Fruit fly (Drosophila melanogaster) whole organism, embryonic: Measurements from ENCODE around the gene Acp63F.
A peak's percentile ranks its signal among the peaks of the same experiment; 100 is the strongest.

ENCODE experiments used
- Adf1 ChIP-seq: fragments of 200-800 bp; sonication (Bioruptor generic); IDR thresholded peaks from 2 replicates; pipeline ENCODE4 v1.3.6; 2022; ENCODE audit warnings: missing biosample characterization, missing genetic modification characterization
- CG10979 ChIP-seq: fragments of 200-800 bp; sonication (Bioruptor generic); optimal IDR thresholded peaks from 2 replicates; lab custom pipeline; 2018; ENCODE audit warnings: missing biosample characterization, mild to moderate bottlenecking, missing genetic modification characterization, moderate library complexity
- CG11456 ChIP-seq: fragments of 200-800 bp; sonication (Bioruptor generic); IDR thresholded peaks from 3 replicates; pipeline ENCODE4 v1.3.6; 2022; ENCODE audit warnings: missing biosample characterization, missing genetic modification characterization
- CG11504 ChIP-seq: fragments of 200-800 bp; sonication (Bioruptor generic); optimal IDR thresholded peaks from 3 replicates; lab custom pipeline; 2019; ENCODE audit warnings: missing biosample characterization, mild to moderate bottlenecking, missing genetic modification characterization, moderate library complexity
- CG12236 ChIP-seq: fragments of 200-800 bp; sonication (Bioruptor generic); optimal IDR thresholded peaks from 2 replicates; lab custom pipeline; 2016; ENCODE audit warnings: missing biosample characterization, missing genetic modification characterization
- CG12744 ChIP-seq: fragments of 200-800 bp; sonication (Bioruptor generic); optimal IDR thresholded peaks from 2 replicates; lab custom pipeline; 2016; ENCODE audit warnings: missing biosample characterization, missing genetic modification characterization
- CG12769 ChIP-seq: fragments of 200-800 bp; sonication (Bioruptor generic); optimal IDR thresholded peaks from 2 replicates; lab custom pipeline; 2019; ENCODE audit warnings: missing biosample characterization, mild to moderate bottlenecking, missing genetic modification characterization, moderate library complexity
- CG14441 ChIP-seq: fragments of 200-800 bp; sonication (Bioruptor generic); IDR thresholded peaks from 2 replicates; pipeline ENCODE4 v1.3.6; 2022; ENCODE audit warnings: missing biosample characterization, missing genetic modification characterization
- CG17568 ChIP-seq: fragments of 200-800 bp; sonication (Bioruptor generic); optimal IDR thresholded peaks from 2 replicates; lab custom pipeline; 2018; ENCODE audit warnings: missing biosample characterization, mild to moderate bottlenecking, missing genetic modification characterization, moderate library complexity
- CG17912 ChIP-seq: fragments of 200-800 bp; sonication (Bioruptor generic); optimal IDR thresholded peaks from 2 replicates; lab custom pipeline; 2018; ENCODE audit warnings: missing biosample characterization, mild to moderate bottlenecking, missing genetic modification characterization
- CG18764 ChIP-seq: fragments of 200-800 bp; sonication (Bioruptor generic); optimal IDR thresholded peaks from 3 replicates; lab custom pipeline; 2016; ENCODE audit warnings: missing biosample characterization, missing genetic modification characterization
- CG3163 ChIP-seq: fragments of 200-800 bp; sonication (Bioruptor generic); optimal IDR thresholded peaks from 3 replicates; lab custom pipeline; 2016; ENCODE audit warnings: missing biosample characterization, missing genetic modification characterization
- CG32772 ChIP-seq: fragments of 200-800 bp; sonication (Bioruptor generic); IDR thresholded peaks from 2 replicates; pipeline ENCODE4 v1.3.6; 2022; ENCODE audit warnings: missing biosample characterization, missing genetic modification characterization
- CG3281 ChIP-seq: fragments of 200-800 bp; sonication (Bioruptor generic); optimal IDR thresholded peaks from 3 replicates; lab custom pipeline; 2017; ENCODE audit warnings: missing biosample characterization, mild to moderate bottlenecking, missing genetic modification characterization
- CG4282 ChIP-seq: fragments of 200-800 bp; sonication (Bioruptor generic); optimal IDR thresholded peaks from 2 replicates; lab custom pipeline; 2016; ENCODE audit warnings: missing biosample characterization, missing genetic modification characterization
- CG4328 ChIP-seq: fragments of 200-800 bp; sonication (Bioruptor generic); optimal IDR thresholded peaks from 3 replicates; lab custom pipeline; 2017; ENCODE audit warnings: missing biosample characterization, missing genetic modification reagents, missing genetic modification characterization
- CG4730 ChIP-seq: fragments of 200-800 bp; sonication (Bioruptor generic); IDR thresholded peaks from 2 replicates; pipeline ENCODE4 v1.3.6; 2022; ENCODE audit warnings: missing biosample characterization, missing genetic modification characterization
- CG7987 ChIP-seq: fragments of 200-800 bp; sonication (Bioruptor generic); optimal IDR thresholded peaks from 2 replicates; lab custom pipeline; 2018; ENCODE audit warnings: missing biosample characterization, mild to moderate bottlenecking, missing genetic modification characterization, moderate library complexity
- Chrac-16 ChIP-seq: fragments of 200-800 bp; sonication (Bioruptor generic); optimal IDR thresholded peaks from 3 replicates; lab custom pipeline; 2016; ENCODE audit warnings: missing biosample characterization, missing genetic modification characterization
- D19B ChIP-seq: fragments of 200-800 bp; sonication (Bioruptor generic); optimal IDR thresholded peaks from 2 replicates; lab custom pipeline; 2017; ENCODE audit warnings: missing biosample characterization, mild to moderate bottlenecking, missing genetic modification characterization
- Dp ChIP-seq: fragments of 200-800 bp; sonication (Bioruptor generic); optimal IDR thresholded peaks from 2 replicates; lab custom pipeline; 2018; ENCODE audit warnings: missing biosample characterization, mild to moderate bottlenecking, missing genetic modification characterization, moderate library complexity
- Fer2 ChIP-seq: fragments of 200-800 bp; sonication (Bioruptor generic); optimal IDR thresholded peaks from 2 replicates; lab custom pipeline; 2018; ENCODE audit warnings: missing biosample characterization, mild to moderate bottlenecking, missing genetic modification characterization, moderate library complexity
- H15 ChIP-seq: fragments of 200-800 bp; sonication (Bioruptor generic); IDR thresholded peaks from 3 replicates; pipeline ENCODE4 v1.3.6; 2022; ENCODE audit warnings: missing biosample characterization, missing genetic modification characterization
- MBD-R2 ChIP-seq: fragments of 200-800 bp; sonication (Bioruptor generic); IDR thresholded peaks from 2 replicates; pipeline ENCODE4 v1.3.6; 2022; ENCODE audit warnings: missing biosample characterization, missing genetic modification characterization
- Mad ChIP-seq: fragments of 200-800 bp; sonication (Bioruptor generic); optimal IDR thresholded peaks from 2 replicates; lab custom pipeline; 2016; ENCODE audit warnings: missing biosample characterization, missing genetic modification characterization
- Meics ChIP-seq: fragments of 200-800 bp; sonication (Bioruptor generic); optimal IDR thresholded peaks from 2 replicates; lab custom pipeline; 2017; ENCODE audit warnings: missing biosample characterization, mild to moderate bottlenecking, missing genetic modification characterization
- Mrtf ChIP-seq: fragments of 200-800 bp; sonication (Bioruptor generic); IDR thresholded peaks from 3 replicates; pipeline ENCODE4 v1.3.6; 2022; ENCODE audit warnings: missing biosample characterization, missing genetic modification characterization
- Oaz ChIP-seq: fragments of 200-800 bp; sonication (Bioruptor generic); IDR thresholded peaks from 2 replicates; pipeline ENCODE4 v1.3.6; 2022; ENCODE audit warnings: missing biosample characterization, missing genetic modification characterization
- Opbp ChIP-seq: fragments of 200-800 bp; sonication (Bioruptor generic); IDR thresholded peaks from 3 replicates; pipeline ENCODE4 v1.3.6; 2022; ENCODE audit warnings: missing biosample characterization, missing genetic modification characterization; ENCODE audit not compliant: partially characterized antibody
- Scr ChIP-seq: fragments of 200-800 bp; sonication (Bioruptor generic); IDR thresholded peaks from 2 replicates; pipeline ENCODE4 v1.3.6; 2022; ENCODE audit warnings: missing biosample characterization, missing genetic modification characterization; ENCODE audit not compliant: partially characterized antibody
- ab ChIP-seq: fragments of 200-800 bp; sonication (Bioruptor generic); optimal IDR thresholded peaks from 2 replicates; lab custom pipeline; 2016; ENCODE audit warnings: missing biosample characterization, missing genetic modification characterization
- ap ChIP-seq: fragments of 200-800 bp; sonication (Bioruptor generic); IDR thresholded peaks from 2 replicates; pipeline ENCODE4 v1.3.6; 2022; ENCODE audit warnings: missing biosample characterization, missing genetic modification characterization
- bcd ChIP-seq: fragments of 200-800 bp; sonication (Bioruptor generic); optimal IDR thresholded peaks from 2 replicates; lab custom pipeline; 2017; ENCODE audit warnings: missing biosample characterization, mild to moderate bottlenecking, missing genetic modification characterization
- cato ChIP-seq: fragments of 200-800 bp; sonication (Bioruptor generic); optimal IDR thresholded peaks from 2 replicates; lab custom pipeline; 2016; ENCODE audit warnings: missing biosample characterization, missing genetic modification characterization, borderline replicate concordance
- crol ChIP-seq: fragments of 200-800 bp; sonication (Bioruptor generic); IDR thresholded peaks from 2 replicates; pipeline ENCODE4 v1.3.6; 2022; ENCODE audit warnings: missing biosample characterization, missing genetic modification characterization
- dmrt11E ChIP-seq: fragments of 200-800 bp; sonication (Bioruptor generic); optimal IDR thresholded peaks from 3 replicates; lab custom pipeline; 2018; ENCODE audit warnings: missing biosample characterization, mild to moderate bottlenecking, missing genetic modification characterization, moderate library complexity
- dpn ChIP-seq, 2 experiments: fragments of 200-800 bp; sonication (Bioruptor generic); optimal IDR thresholded peaks; 3 replicates each; lab custom pipeline; 2016; ENCODE audit warnings: missing biosample characterization in 2 of 2, missing genetic modification characterization in 2 of 2
- fd3F ChIP-seq: fragments of 200-800 bp; sonication (Bioruptor generic); optimal IDR thresholded peaks from 2 replicates; lab custom pipeline; 2018; ENCODE audit warnings: missing biosample characterization, mild to moderate bottlenecking, missing genetic modification characterization, moderate library complexity
- gem ChIP-seq: fragments of 200-800 bp; sonication (Bioruptor generic); optimal IDR thresholded peaks from 2 replicates; lab custom pipeline; 2019; ENCODE audit warnings: missing biosample characterization, mild to moderate bottlenecking, missing genetic modification characterization, moderate library complexity
- knrl ChIP-seq: fragments of 200-800 bp; sonication (Bioruptor generic); IDR thresholded peaks from 3 replicates; pipeline ENCODE4 v1.3.6; 2022; ENCODE audit warnings: missing biosample characterization, missing genetic modification characterization; ENCODE audit not compliant: partially characterized antibody
- lab ChIP-seq: fragments of 200-800 bp; sonication (Bioruptor generic); optimal IDR thresholded peaks from 3 replicates; lab custom pipeline; 2017; ENCODE audit warnings: missing biosample characterization, missing genetic modification characterization, mild to moderate bottlenecking, moderate library complexity, missing genetic modification reagents
- nau ChIP-seq: fragments of 200-800 bp; sonication (Bioruptor generic); optimal IDR thresholded peaks from 3 replicates; lab custom pipeline; 2017; ENCODE audit warnings: missing biosample characterization, mild to moderate bottlenecking, missing genetic modification characterization, missing genetic modification reagents
- pita ChIP-seq: fragments of 200-800 bp; sonication (Bioruptor generic); optimal IDR thresholded peaks from 2 replicates; lab custom pipeline; 2017; ENCODE audit warnings: missing biosample characterization, mild to moderate bottlenecking, missing genetic modification characterization
- repo ChIP-seq: fragments of 200-800 bp; sonication (Bioruptor generic); optimal IDR thresholded peaks from 2 replicates; lab custom pipeline; 2016; ENCODE audit warnings: missing biosample characterization, missing genetic modification characterization
- sob ChIP-seq: fragments of 200-800 bp; sonication (Bioruptor generic); IDR thresholded peaks from 2 replicates; pipeline ENCODE4 v1.3.6; 2022; ENCODE audit warnings: missing biosample characterization, missing genetic modification characterization
- ssp ChIP-seq: fragments of 200-800 bp; sonication (Bioruptor generic); IDR thresholded peaks from 2 replicates; pipeline ENCODE4 v1.3.6; 2022; ENCODE audit warnings: missing biosample characterization, missing genetic modification characterization
- tap ChIP-seq: fragments of 200-800 bp; optimal IDR thresholded peaks from 3 replicates; lab custom pipeline; 2019; ENCODE audit warnings: missing biosample characterization, mild to moderate bottlenecking, missing genetic modification characterization, moderate library complexity
- unpg ChIP-seq: fragments of 200-800 bp; sonication (Bioruptor generic); optimal IDR thresholded peaks from 3 replicates; lab custom pipeline; 2018; ENCODE audit warnings: missing biosample characterization, mild to moderate bottlenecking, missing genetic modification characterization, moderate library complexity
- vvl ChIP-seq: fragments of 200-800 bp; sonication (Bioruptor generic); IDR thresholded peaks from 2 replicates; pipeline ENCODE4 v1.3.6; 2022; ENCODE audit warnings: missing biosample characterization, missing genetic modification characterization
- wdn ChIP-seq: fragments of 200-800 bp; sonication (Bioruptor generic); IDR thresholded peaks from 2 replicates; pipeline ENCODE4 v1.3.6; 2022; ENCODE audit warnings: missing biosample characterization, missing genetic modification characterization

Gene Acp63F

dm6 chr3L:3788790-3789421 is 27.2 kb downstream of the Acp63F start (continued):
- no peak for TF ChIP-seq fd3F (GFP tag; lab: Kevin White, UChicago)
- TF ChIP-seq CG4328 (GFP tag; lab: Kevin White, UChicago): no peak
- TF ChIP-seq unpg (GFP tag; lab: Kevin White, UChicago): peak; percentile 33
- peak; percentile 52; the same call in 1 of the 2 replicates for TF ChIP-seq Scr
- no peak for TF ChIP-seq CG17912 (GFP tag; lab: Kevin White, UChicago)
- TF ChIP-seq nau: no peak
- TF ChIP-seq D19B: no peak
- TF ChIP-seq CG3163 (GFP tag; lab: Kevin White, UChicago): peak; percentile 64
- TF ChIP-seq CG4730 (GFP tag; lab: Robert Waterston, UW): no peak
- TF ChIP-seq knrl (GFP tag; lab: Robert Waterston, UW): peak; percentile 79
- TF ChIP-seq lab (GFP tag; lab: Kevin White, UChicago): no peak
- TF ChIP-seq MBD-R2: peak; percentile 50
- TF ChIP-seq CG14441 (GFP tag; lab: Robert Waterston, UW): no peak
- peak; percentile 32 for TF ChIP-seq dmrt11E (tag; lab: Kevin White, UChicago)
- TF ChIP-seq CG7987 (GFP tag; lab: Kevin White, UChicago): no peak
- no peak for TF ChIP-seq ssp (GFP tag; lab: Robert Waterston, UW)
- TF ChIP-seq CG3281: peak; percentile 34
- 0 out of 2 replicates have a peak, but pooled peaks have one; percentile 4 for TF ChIP-seq sob (GFP tag; lab: Robert Waterston, UW)
- TF ChIP-seq CG12236 (GFP tag; lab: Kevin White, UChicago): no peak
- no peak for TF ChIP-seq CG4282 (GFP tag; lab: Kevin White, UChicago)
- TF ChIP-seq ap: no peak
- TF ChIP-seq Opbp (GFP tag; lab: Robert Waterston, UW): peak; percentile 79
- no peak for TF ChIP-seq Fer2 (tag; lab: Kevin White, UChicago)
- TF ChIP-seq Oaz (GFP tag; lab: Robert Waterston, UW): no peak
- TF ChIP-seq Mad (GFP tag; lab: Kevin White, UChicago): no peak
- TF ChIP-seq CG12744: no peak
- TF ChIP-seq Meics (GFP tag; lab: Kevin White, UChicago): peak; percentile 14
- peak; percentile 27 for TF ChIP-seq CG10979 (tag; lab: Kevin White, UChicago)
- TF ChIP-seq vvl (GFP tag; lab: Robert Waterston, UW): peak; percentile 23; the same call in 1 of the 2 replicates
- TF ChIP-seq bcd (GFP tag; lab: Kevin White, UChicago): peak; percentile 7
- peak; percentile 17 for TF ChIP-seq Dp (GFP tag; lab: Kevin White, UChicago)
- TF ChIP-seq repo (GFP tag; lab: Kevin White, UChicago): no peak
- TF ChIP-seq CG17568: peak; percentile 66
- peak; percentile 27 for TF ChIP-seq tap (tag; lab: Kevin White, UChicago)
- no peak for TF ChIP-seq CG32772
- no peak for TF ChIP-seq Mrtf (GFP tag; lab: Robert Waterston, UW)
- no peak for TF ChIP-seq pita (GFP tag; lab: Kevin White, UChicago)
- TF ChIP-seq CG12769: peak; percentile 49
- no peak for TF ChIP-seq Chrac-16
- peak in 1 of 2 experiments; percentile 13 for TF ChIP-seq dpn (GFP tag; optimal IDR thresholded peaks at IDR 0.05; lab: Kevin White, UChicago)
- TF ChIP-seq Adf1 (GFP tag; lab: Robert Waterston, UW): no peak
- TF ChIP-seq CG18764 (GFP tag; lab: Kevin White, UChicago): no peak
- TF ChIP-seq H15 (GFP tag; lab: Robert Waterston, UW): peak; percentile 52; the same call in 2 of the 3 replicates
- peak; percentile 79 for TF ChIP-seq crol
- no peak for TF ChIP-seq cato (GFP tag; lab: Kevin White, UChicago)
- no peak for TF ChIP-seq ab (GFP tag; lab: Kevin White, UChicago)
- peak; percentile 52 for TF ChIP-seq CG11504 (tag; lab: Kevin White, UChicago)
- no peak; the same call in 2 of the 3 replicates for TF ChIP-seq CG11456
- TF ChIP-seq wdn (GFP tag; lab: Robert Waterston, UW): no peak
- TF ChIP-seq gem: peak; percentile 70
